Worm (Caenorhabditis elegans) whole organism, midembryonic: ENCODE measurements around the gene kel-1.

Experiments
- T22C8.4 ChIP-seq: fragments of 200-800 bp; sonication (Bioruptor generic); IDR thresholded peaks from 2 replicates; pipeline ENCODE4 v1.3.6; 2022; ENCODE audit warnings: missing genetic modification characterization, missing compliant biosample characterization
- cog-1 ChIP-seq: sonication (generic microtip); optimal IDR thresholded peaks from 2 replicates; lab custom pipeline; 2016; ENCODE audit warnings: missing genetic modification characterization, missing compliant biosample characterization
- flt-1 ChIP-seq: fragments of 200-800 bp; sonication (Bioruptor generic); IDR thresholded peaks from 2 replicates; pipeline ENCODE4 v1.3.6; 2022; ENCODE audit warnings: missing genetic modification characterization, missing compliant biosample characterization
- klf-2 ChIP-seq: fragments of 200-800 bp; sonication (Bioruptor generic); conservative IDR thresholded peaks from 2 replicates; pipeline ENCODE4 v1.3.6; 2022; ENCODE audit warnings: missing genetic modification reagents, missing genetic modification characterization, missing compliant biosample characterization
- med-1 ChIP-seq: sonication (generic microtip); optimal IDR thresholded peaks from 2 replicates; lab custom pipeline; 2017; ENCODE audit warnings: missing genetic modification characterization, mild to moderate bottlenecking, missing compliant biosample characterization, antibody characterized with exemption, missing genetic modification reagents; ENCODE audit not compliant: insufficient read depth
- ref-1 ChIP-seq: fragments of 200-800 bp; sonication (Bioruptor generic); conservative IDR thresholded peaks from 2 replicates; pipeline ENCODE4 v1.3.6; 2022; ENCODE audit warnings: missing genetic modification reagents, missing genetic modification characterization, missing compliant biosample characterization
- tab-1 ChIP-seq: fragments of 200-800 bp; sonication (Bioruptor generic); IDR thresholded peaks from 2 replicates; pipeline ENCODE4 v1.3.6; 2022; ENCODE audit warnings: missing genetic modification characterization, missing compliant biosample characterization
- ztf-23 ChIP-seq: fragments of 200-800 bp; sonication (Bioruptor generic); IDR thresholded peaks from 2 replicates; pipeline ENCODE4 v1.3.6; 2022; ENCODE audit warnings: missing genetic modification reagents, missing genetic modification characterization, missing compliant biosample characterization
- ztf-29 ChIP-seq: fragments of 200-800 bp; sonication (Bioruptor generic); IDR thresholded peaks from 2 replicates; pipeline ENCODE4 v1.3.6; 2022; ENCODE audit warnings: missing genetic modification reagents, missing genetic modification characterization, missing compliant biosample characterization

DNA sequence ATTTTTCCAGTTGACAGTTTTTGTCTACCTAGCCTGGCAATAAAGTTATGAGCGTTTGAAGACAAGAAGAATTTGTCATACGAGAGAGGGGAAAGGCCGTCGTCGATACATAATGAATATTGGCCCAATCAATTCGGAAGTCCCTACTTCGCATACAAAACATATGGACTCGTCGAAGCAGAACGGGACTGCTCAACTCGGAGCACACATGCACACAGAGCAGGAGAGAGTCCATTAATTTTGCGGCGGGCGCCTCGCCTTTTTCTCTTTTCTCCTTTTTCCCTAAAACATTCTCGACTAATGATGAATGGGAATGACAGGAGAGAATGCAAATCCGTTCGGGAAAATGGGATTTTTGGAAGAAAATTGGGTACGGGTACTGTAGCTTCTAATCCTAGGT is 43.8 kb downstream of the kel-1 start, which contains the start of gene F13D12.8:
- TF ChIP-seq ztf-29 (GFP tag; lab: Robert Waterston, UW) (no peak), flt-1 (GFP tag; lab: Robert Waterston, UW) (no peak), cog-1 (tag; lab: Kevin White, UChicago) (no peak), T22C8.4 (GFP tag; lab: Robert Waterston, UW) (no peak), klf-2 (GFP tag; lab: Robert Waterston, UW) (no peak), tab-1 (GFP tag; lab: Robert Waterston, UW) (no peak), ztf-23 (GFP tag; lab: Robert Waterston, UW) (no peak), med-1 (no peak), ref-1 (GFP tag; lab: Robert Waterston, UW) (no peak)
